Fruit fly (Drosophila melanogaster): ENCODE data around the gene LysS.

LysS gene

dm6 chr3L:1178115-1178583, 49.4 kb upstream of the LysS start (continued):
- TF ChIP-seq pdm3 (GFP tag; optimal IDR thresholded peaks at IDR 0.05) (peak; percentile 11), CG31627 (GFP tag; optimal IDR thresholded peaks at IDR 0.05) (no peak), CG3919 (GFP tag; optimal IDR thresholded peaks at IDR 0.05) (peak; percentile 57), CG11902 (GFP tag; optimal IDR thresholded peaks at IDR 0.05) (no peak), spab (GFP tag; optimal IDR thresholded peaks at IDR 0.05) (peak; percentile 59), Hr39 (GFP tag; optimal IDR thresholded peaks at IDR 0.05) (no peak), Lpt (GFP tag; optimal IDR thresholded peaks at IDR 0.05) (peak; percentile 79), fkh (GFP tag; optimal IDR thresholded peaks at IDR 0.05) (peak; percentile 7), CG10669 (GFP tag; optimal IDR thresholded peaks at IDR 0.05) (peak; percentile 61), Ets96B (tag; optimal IDR thresholded peaks at IDR 0.05) (peak; percentile 71), CG4318 (GFP tag; optimal IDR thresholded peaks at IDR 0.05) (no peak), lz (GFP tag; optimal IDR thresholded peaks at IDR 0.05) (no peak), Smox (GFP tag; optimal IDR thresholded peaks at IDR 0.05) (no peak), Sox15 (GFP tag; optimal IDR thresholded peaks at IDR 0.05) (no peak), CG6854 (GFP tag; optimal IDR thresholded peaks at IDR 0.05) (no peak), CG11762 (GFP tag; optimal IDR thresholded peaks at IDR 0.05; ENCODE audit: insufficient read depth) (peak; percentile 5), achi (GFP tag; optimal IDR thresholded peaks at IDR 0.05) (peak; percentile 20), ss (GFP tag; optimal IDR thresholded peaks at IDR 0.05) (peak; percentile 82 to 84), OdsH (GFP tag; optimal IDR thresholded peaks at IDR 0.05) (peak; percentile 7), Hr4 (GFP tag; optimal IDR thresholded peaks at IDR 0.05) (peak; percentile 19)

dm6 chr3L:1183467-1183866, 44.1 kb upstream of the LysS start:
- TF ChIP-seq CG4318 (GFP tag; optimal IDR thresholded peaks at IDR 0.05) (no peak), CG31627 (GFP tag; optimal IDR thresholded peaks at IDR 0.05) (peak; percentile 1), ss (GFP tag; optimal IDR thresholded peaks at IDR 0.05) (no peak), cyc (GFP tag; optimal IDR thresholded peaks at IDR 0.05) (no peak), Sox14 (GFP tag; optimal IDR thresholded peaks at IDR 0.05) (peak; percentile 9), lz (GFP tag; optimal IDR thresholded peaks at IDR 0.05) (peak; percentile 5), CG3919 (GFP tag; optimal IDR thresholded peaks at IDR 0.05) (no peak), Gug (GFP tag; IDR thresholded peaks at IDR 0.05) (no peak), CG11294 (GFP tag; IDR thresholded peaks at IDR 0.05) (no peak), Sox102F (GFP tag; optimal IDR thresholded peaks at IDR 0.05) (no peak), fkh (GFP tag; optimal IDR thresholded peaks at IDR 0.05) (no peak), CG7368 (GFP tag; optimal IDR thresholded peaks at IDR 0.05) (no peak), CG6792 (GFP tag; optimal IDR thresholded peaks at IDR 0.05) (peak; percentile 10), CG11902 (GFP tag; optimal IDR thresholded peaks at IDR 0.05) (no peak), CG3032 (tag; optimal IDR thresholded peaks at IDR 0.05) (peak; percentile 23), CG10669 (GFP tag; optimal IDR thresholded peaks at IDR 0.05) (peak; percentile 1), CG10631 (GFP tag; optimal IDR thresholded peaks at IDR 0.05) (no peak), Blimp-1 (GFP tag; optimal IDR thresholded peaks at IDR 0.05) (no peak), CG6163 (GFP tag; IDR thresholded peaks at IDR 0.05) (no peak), salr (GFP tag; optimal IDR thresholded peaks at IDR 0.05) (no peak), achi (GFP tag; optimal IDR thresholded peaks at IDR 0.05) (no peak), CG16779 (tag; optimal IDR thresholded peaks at IDR 0.05) (no peak), OdsH (GFP tag; optimal IDR thresholded peaks at IDR 0.05) (peak; percentile 15), Lpt (GFP tag; optimal IDR thresholded peaks at IDR 0.05) (no peak), CG8632 (GFP tag; optimal IDR thresholded peaks at IDR 0.05) (no peak), esn (GFP tag; optimal IDR thresholded peaks at IDR 0.05) (peak; percentile 25), CG6854 (GFP tag; optimal IDR thresholded peaks at IDR 0.05) (no peak), Eip75B (GFP tag; optimal IDR thresholded peaks at IDR 0.05) (no peak), CG9139 (GFP tag; optimal IDR thresholded peaks at IDR 0.05) (no peak), CG6276 (GFP tag; optimal IDR thresholded peaks at IDR 0.05) (no peak), topi (GFP tag; optimal IDR thresholded peaks at IDR 0.05) (no peak), Hr39 (GFP tag; optimal IDR thresholded peaks at IDR 0.05) (peak; percentile 13), eg (GFP tag; IDR thresholded peaks at IDR 0.05) (no peak), Met (GFP tag; optimal IDR thresholded peaks at IDR 0.05) (peak; percentile 32), Smox (GFP tag; optimal IDR thresholded peaks at IDR 0.05) (peak; percentile 2), CG15336 (GFP tag; IDR thresholded peaks at IDR 0.05) (peak; percentile 30; the same call in 1 of the 2 replicates), spab (GFP tag; optimal IDR thresholded peaks at IDR 0.05) (no peak), Sox15 (GFP tag; optimal IDR thresholded peaks at IDR 0.05) (peak; percentile 0), Eip93F (GFP tag; optimal IDR thresholded peaks at IDR 0.05) (no peak), CG32006 (GFP tag; optimal IDR thresholded peaks at IDR 0.05) (peak; percentile 28), CG8119 (GFP tag; IDR thresholded peaks at IDR 0.05) (no peak), Ets96B (tag; optimal IDR thresholded peaks at IDR 0.05) (peak; percentile 7), CG8319 (GFP tag; optimal IDR thresholded peaks at IDR 0.05) (no peak), pdm3 (GFP tag; optimal IDR thresholded peaks at IDR 0.05) (peak; percentile 0), dsx (GFP tag; optimal IDR thresholded peaks at IDR 0.05; ENCODE audit: poor library complexity, severe bottlenecking) (no peak)

All from whole organism, prepupa.